Fruit fly (Drosophila melanogaster) whole organism, embryonic: ENCODE measurements around the gene CG7213.
A peak's percentile ranks its signal among the peaks of the same experiment; 100 is the strongest.

Source experiments
- CG10543 ChIP-seq: fragments of 200-800 bp; sonication (Bioruptor generic); optimal IDR thresholded peaks from 3 replicates; lab custom pipeline; 2017; ENCODE audit warnings: missing biosample characterization, mild to moderate bottlenecking, missing genetic modification characterization, moderate library complexity
- CG11504 ChIP-seq: fragments of 200-800 bp; sonication (Bioruptor generic); optimal IDR thresholded peaks from 3 replicates; lab custom pipeline; 2019; ENCODE audit warnings: missing biosample characterization, mild to moderate bottlenecking, missing genetic modification characterization, moderate library complexity
- CG11695 ChIP-seq: fragments of 200-800 bp; sonication (Bioruptor generic); IDR thresholded peaks from 3 replicates; pipeline ENCODE4 v1.3.6; 2022; ENCODE audit warnings: missing biosample characterization, missing genetic modification characterization
- CG12219 ChIP-seq: fragments of 200-800 bp; sonication (Bioruptor generic); optimal IDR thresholded peaks from 3 replicates; lab custom pipeline; 2018; ENCODE audit warnings: missing biosample characterization, mild to moderate bottlenecking, missing genetic modification characterization
- CG12744 ChIP-seq: fragments of 200-800 bp; sonication (Bioruptor generic); optimal IDR thresholded peaks from 2 replicates; lab custom pipeline; 2016; ENCODE audit warnings: missing biosample characterization, missing genetic modification characterization
- CG14667 ChIP-seq: fragments of 200-800 bp; sonication (Bioruptor generic); IDR thresholded peaks from 2 replicates; pipeline ENCODE4 v1.3.6; 2022; ENCODE audit warnings: missing biosample characterization, missing genetic modification characterization
- CG15269 ChIP-seq: fragments of 200-800 bp; sonication (Bioruptor generic); optimal IDR thresholded peaks from 2 replicates; lab custom pipeline; 2018; ENCODE audit warnings: missing biosample characterization, mild to moderate bottlenecking, missing genetic modification characterization, moderate library complexity
- CG17802 ChIP-seq: fragments of 200-800 bp; sonication (Bioruptor generic); optimal IDR thresholded peaks from 2 replicates; lab custom pipeline; 2018; ENCODE audit warnings: missing biosample characterization, mild to moderate bottlenecking, missing genetic modification characterization, moderate library complexity
- CG18599 ChIP-seq: fragments of 200-800 bp; sonication (Bioruptor generic); optimal IDR thresholded peaks from 3 replicates; lab custom pipeline; 2017; ENCODE audit warnings: missing biosample characterization, missing genetic modification characterization, mild to moderate bottlenecking, moderate library complexity, missing genetic modification reagents
- CG18764 ChIP-seq: fragments of 200-800 bp; sonication (Bioruptor generic); optimal IDR thresholded peaks from 3 replicates; lab custom pipeline; 2016; ENCODE audit warnings: missing biosample characterization, missing genetic modification characterization
- CG3281 ChIP-seq: fragments of 200-800 bp; sonication (Bioruptor generic); optimal IDR thresholded peaks from 3 replicates; lab custom pipeline; 2017; ENCODE audit warnings: missing biosample characterization, mild to moderate bottlenecking, missing genetic modification characterization
- CG4707 ChIP-seq: fragments of 200-800 bp; sonication (Bioruptor generic); optimal IDR thresholded peaks from 2 replicates; lab custom pipeline; 2018; ENCODE audit warnings: missing biosample characterization, mild to moderate bottlenecking, missing genetic modification characterization, moderate library complexity
- CG8089 ChIP-seq: fragments of 200-800 bp; sonication (Bioruptor generic); optimal IDR thresholded peaks from 3 replicates; lab custom pipeline; 2016; ENCODE audit warnings: missing biosample characterization, missing genetic modification characterization
- Dbx ChIP-seq: fragments of 200-800 bp; sonication (Bioruptor generic); IDR thresholded peaks from 3 replicates; pipeline ENCODE4 v1.3.6; 2022; ENCODE audit warnings: missing biosample characterization, missing genetic modification characterization
- Ets65A ChIP-seq: fragments of 200-800 bp; sonication (Bioruptor generic); peaks from one replicate; lab custom pipeline; 2016; ENCODE audit warnings: missing biosample characterization, missing genetic modification characterization
- Hmr ChIP-seq: fragments of 200-800 bp; sonication (Bioruptor generic); optimal IDR thresholded peaks from 3 replicates; lab custom pipeline; 2017; ENCODE audit warnings: mild to moderate bottlenecking, missing biosample characterization, missing genetic modification reagents, missing genetic modification characterization
- Meics ChIP-seq: fragments of 200-800 bp; sonication (Bioruptor generic); optimal IDR thresholded peaks from 2 replicates; lab custom pipeline; 2017; ENCODE audit warnings: missing biosample characterization, mild to moderate bottlenecking, missing genetic modification characterization
- Oli ChIP-seq: fragments of 200-800 bp; sonication (Bioruptor generic); optimal IDR thresholded peaks from 2 replicates; lab custom pipeline; 2018; ENCODE audit warnings: missing biosample characterization, mild to moderate bottlenecking, missing genetic modification characterization, moderate library complexity
- Pdp1 ChIP-seq, 2 experiments: fragments of 200-800 bp; sonication (Bioruptor generic); optimal IDR thresholded peaks; 3 replicates each; lab custom pipeline; 2016; ENCODE audit warnings: missing biosample characterization in 2 of 2, missing genetic modification characterization in 2 of 2, mild to moderate bottlenecking in 1 of 2, moderate library complexity in 1 of 2
- Xbp1 ChIP-seq: fragments of 200-800 bp; sonication (Bioruptor generic); optimal IDR thresholded peaks from 3 replicates; lab custom pipeline; 2016; ENCODE audit warnings: missing biosample characterization, mild to moderate bottlenecking, missing genetic modification characterization
- ci ChIP-seq: fragments of 200-800 bp; sonication (Bioruptor generic); IDR thresholded peaks from 3 replicates; pipeline ENCODE4 v1.3.6; 2022; ENCODE audit warnings: missing biosample characterization, missing genetic modification characterization
- cwo ChIP-seq: fragments of 200-800 bp; sonication (Bioruptor generic); optimal IDR thresholded peaks from 3 replicates; lab custom pipeline; 2017; ENCODE audit warnings: missing biosample characterization, missing genetic modification characterization, mild to moderate bottlenecking, moderate library complexity, missing genetic modification reagents
- disco-r ChIP-seq: fragments of 200-800 bp; sonication (Bioruptor generic); optimal IDR thresholded peaks from 2 replicates; lab custom pipeline; 2016; ENCODE audit warnings: missing biosample characterization, missing genetic modification characterization
- dmrt11E ChIP-seq: fragments of 200-800 bp; sonication (Bioruptor generic); optimal IDR thresholded peaks from 3 replicates; lab custom pipeline; 2018; ENCODE audit warnings: missing biosample characterization, mild to moderate bottlenecking, missing genetic modification characterization, moderate library complexity
- ftz-f1 ChIP-seq: fragments of 200-800 bp; sonication (Bioruptor generic); optimal IDR thresholded peaks from 2 replicates; lab custom pipeline; 2016; ENCODE audit warnings: missing biosample characterization, missing genetic modification characterization
- gcm2 ChIP-seq: fragments of 200-800 bp; sonication (Bioruptor generic); optimal IDR thresholded peaks from 2 replicates; lab custom pipeline; 2016; ENCODE audit warnings: missing biosample characterization, missing genetic modification characterization
- gfzf ChIP-seq: fragments of 200-800 bp; sonication (Bioruptor generic); optimal IDR thresholded peaks from 2 replicates; lab custom pipeline; 2016; ENCODE audit warnings: missing biosample characterization, mild to moderate bottlenecking, missing genetic modification characterization, moderate library complexity
- hkb ChIP-seq, 2 experiments: fragments of 200-800 bp in 1 of 2; fragments of >200 bp in 1 of 2; sonication (Bioruptor generic) in 1 of 2; IDR thresholded peaks in 1 of 2; optimal IDR thresholded peaks in 1 of 2; 2 replicates each; pipeline versions ENCODE4 v1.3.6 to Lab custom; 2017 to 2022; ENCODE audit warnings: missing biosample characterization in 1 of 2, missing genetic modification characterization in 1 of 2
- inv ChIP-seq: fragments of 200-800 bp; sonication (Bioruptor generic); IDR thresholded peaks from 2 replicates; pipeline ENCODE4 v1.3.6; 2022; ENCODE audit warnings: missing biosample characterization, missing genetic modification characterization; ENCODE audit not compliant: partially characterized antibody
- lilli ChIP-seq: fragments of 200-800 bp; sonication (Bioruptor generic); optimal IDR thresholded peaks from 3 replicates; lab custom pipeline; 2016; ENCODE audit warnings: missing biosample characterization, missing genetic modification characterization
- lmd ChIP-seq: fragments of 200-800 bp; sonication (Bioruptor generic); IDR thresholded peaks from 2 replicates; pipeline ENCODE4 v1.3.6; 2022; ENCODE audit warnings: missing biosample characterization, missing genetic modification characterization
- mam ChIP-seq: fragments of 200-800 bp; sonication (Bioruptor generic); optimal IDR thresholded peaks from 3 replicates; lab custom pipeline; 2016; ENCODE audit warnings: missing biosample characterization, missing genetic modification characterization
- pita ChIP-seq: fragments of 200-800 bp; sonication (Bioruptor generic); optimal IDR thresholded peaks from 2 replicates; lab custom pipeline; 2017; ENCODE audit warnings: missing biosample characterization, mild to moderate bottlenecking, missing genetic modification characterization
- pros ChIP-seq: fragments of 200-800 bp; sonication (Bioruptor generic); optimal IDR thresholded peaks from 3 replicates; lab custom pipeline; 2019; ENCODE audit warnings: missing biosample characterization, mild to moderate bottlenecking, missing genetic modification characterization, moderate library complexity
- row ChIP-seq: fragments of 200-800 bp; sonication (Bioruptor generic); IDR thresholded peaks from 3 replicates; pipeline ENCODE4 v1.3.6; 2022; ENCODE audit warnings: missing biosample characterization, missing genetic modification characterization
- sd ChIP-seq: fragments of 200-800 bp; sonication (Bioruptor generic); optimal IDR thresholded peaks from 3 replicates; lab custom pipeline; 2018; ENCODE audit warnings: missing biosample characterization, mild to moderate bottlenecking, missing genetic modification characterization, moderate library complexity
- sens ChIP-seq: fragments of 200-800 bp; sonication (Bioruptor generic); peaks from one replicate; lab custom pipeline; 2016; ENCODE audit warnings: missing biosample characterization, missing genetic modification characterization
- slbo ChIP-seq: fragments of 200-800 bp; sonication (Bioruptor generic); IDR thresholded peaks from 2 replicates; pipeline ENCODE4 v1.3.6; 2022; ENCODE audit warnings: missing biosample characterization, missing genetic modification characterization
- sug ChIP-seq: fragments of 200-800 bp; optimal IDR thresholded peaks from 2 replicates; lab custom pipeline; 2019; ENCODE audit warnings: missing biosample characterization, mild to moderate bottlenecking, missing genetic modification characterization, moderate library complexity
- tll ChIP-seq, 2 experiments: fragments of 200-800 bp in 1 of 2; fragments of >200 bp in 1 of 2; sonication (Bioruptor generic) in 1 of 2; optimal IDR thresholded peaks; 2 replicates each; lab custom pipeline; 2017 to 2019; ENCODE audit warnings: missing biosample characterization in 2 of 2, missing genetic modification characterization in 2 of 2, mild to moderate bottlenecking in 1 of 2, moderate library complexity in 1 of 2
- vvl ChIP-seq: fragments of 200-800 bp; sonication (Bioruptor generic); IDR thresholded peaks from 2 replicates; pipeline ENCODE4 v1.3.6; 2022; ENCODE audit warnings: missing biosample characterization, missing genetic modification characterization
- zen2 ChIP-seq: fragments of 200-800 bp; sonication (Bioruptor generic); IDR thresholded peaks from 3 replicates; pipeline ENCODE4 v1.3.6; 2022; ENCODE audit warnings: missing biosample characterization, missing genetic modification characterization; ENCODE audit not compliant: partially characterized antibody
- zfh1 ChIP-seq: fragments of 200-800 bp; sonication (Bioruptor generic); IDR thresholded peaks from 3 replicates; pipeline ENCODE4 v1.3.6; 2022; ENCODE audit warnings: missing biosample characterization, missing genetic modification characterization

The CG7213 gene

DNA sequence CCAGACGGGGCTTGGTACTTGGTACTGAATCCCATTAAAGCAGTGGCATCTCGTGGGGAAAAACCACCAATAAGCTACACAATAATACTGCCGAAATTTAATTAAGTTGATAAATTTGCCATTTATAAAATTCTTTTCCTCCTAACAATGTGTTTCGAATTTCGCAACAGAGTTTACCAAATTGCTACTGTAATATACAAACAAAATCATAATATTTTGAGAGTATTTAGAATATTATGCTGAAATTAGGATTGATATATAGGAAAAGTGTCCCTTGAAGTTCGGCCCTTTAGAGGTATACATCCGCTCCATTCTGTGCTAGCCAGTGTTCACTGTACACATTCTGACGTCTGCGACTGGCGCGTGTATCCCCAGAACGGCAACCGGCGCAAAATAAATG, 44.2 kb upstream of the CG7213 start (continued):
- TF ChIP-seq CG12219 (GFP tag; lab: Kevin White, UChicago) (no peak), Ets65A (GFP tag; lab: Kevin White, UChicago) (peak; percentile 83), CG8089 (GFP tag; lab: Kevin White, UChicago) (no peak), pros (GFP tag; lab: Kevin White, UChicago) (no peak), vvl (GFP tag; lab: Robert Waterston, UW) (no peak), lilli (GFP tag; lab: Kevin White, UChicago) (peak; percentile 32), CG11695 (GFP tag; lab: Robert Waterston, UW) (0 out of 3 replicates have a peak, but pooled peaks have one; percentile 36), ci (GFP tag; lab: Robert Waterston, UW) (0 out of 3 replicates have a peak, but pooled peaks have one; percentile 16), CG12744 (GFP tag; lab: Kevin White, UChicago) (no peak), sd (tag; lab: Kevin White, UChicago) (no peak), ftz-f1 (GFP tag; lab: Kevin White, UChicago) (no peak), CG15269 (peak; percentile 28), Xbp1 (GFP tag; lab: Kevin White, UChicago) (peak; percentile 21), Dbx (GFP tag; lab: Robert Waterston, UW) (no peak), CG18764 (GFP tag; lab: Kevin White, UChicago) (no peak), pita (GFP tag; lab: Kevin White, UChicago) (no peak), mam (peak; percentile 7), CG10543 (GFP tag; lab: Kevin White, UChicago) (peak; percentile 8), Hmr (GFP tag; lab: Kevin White, UChicago) (peak; percentile 5), gcm2 (GFP tag; lab: Kevin White, UChicago) (no peak), hkb (optimal IDR thresholded peaks at IDR 0.05; lab: Kevin White, UChicago) (no peak), hkb (GFP tag; IDR thresholded peaks at IDR 0.05; lab: Robert Waterston, UW) (0 out of 2 replicates have a peak, but pooled peaks have one; percentile 11), gfzf (GFP tag; lab: Kevin White, UChicago) (no peak), CG18599 (GFP tag; lab: Kevin White, UChicago) (peak; percentile 59), sens (GFP tag; lab: Kevin White, UChicago) (peak; percentile 55), lmd (GFP tag; lab: Robert Waterston, UW) (0 out of 2 replicates have a peak, but pooled peaks have one; percentile 38), dmrt11E (no peak), CG4707 (GFP tag; lab: Kevin White, UChicago) (no peak), row (GFP tag; lab: Robert Waterston, UW) (peak; percentile 43; the same call in 2 of the 3 replicates), CG17802 (no peak), tll (GFP tag; optimal IDR thresholded peaks at IDR 0.05; lab: Kevin White, UChicago) (no peak), zen2 (GFP tag; lab: Robert Waterston, UW) (no peak), zfh1 (GFP tag; lab: Robert Waterston, UW) (no peak), inv (GFP tag; lab: Robert Waterston, UW) (no peak), cwo (GFP tag; lab: Kevin White, UChicago) (peak; percentile 14), Meics (peak; percentile 33), CG11504 (tag; lab: Kevin White, UChicago) (no peak), slbo (GFP tag; lab: Robert Waterston, UW) (peak; percentile 36; the same call in 1 of the 2 replicates), disco-r (GFP tag; lab: Kevin White, UChicago) (no peak), CG14667 (GFP tag; lab: Robert Waterston, UW) (peak; percentile 30; the same call in 1 of the 2 replicates), Pdp1 (GFP tag; optimal IDR thresholded peaks at IDR 0.05; lab: Kevin White, UChicago) (peak in 1 of 2 experiments; percentile 8), Oli (tag; lab: Kevin White, UChicago) (peak; percentile 18), CG3281 (GFP tag; lab: Kevin White, UChicago) (peak; percentile 30), sug (no peak)
